Worm (Caenorhabditis elegans) whole organism, L3 larva: ENCODE data around the gene F55G11.8.
A peak's percentile ranks its signal among the peaks of the same experiment; 100 is the strongest.

Source experiments
- R02D3.7 ChIP-seq: fragments of 150-350 bp; optimal IDR thresholded peaks from 2 replicates; lab custom pipeline; 2014; ENCODE audit warnings: missing biosample characterization, missing genetic modification characterization
- ZK546.5 ChIP-seq: sonication (generic microtip); optimal IDR thresholded peaks from 2 replicates; lab custom pipeline; 2017; ENCODE audit warnings: missing biosample characterization, missing genetic modification characterization
- aly-2 ChIP-seq: fragments of 150-350 bp; optimal IDR thresholded peaks from 2 replicates; lab custom pipeline; 2014; ENCODE audit warnings: missing biosample characterization, missing genetic modification characterization
- ama-1 ChIP-seq: fragments of 150-350 bp; optimal IDR thresholded peaks from 2 replicates; lab custom pipeline; 2018
- ceh-16 ChIP-seq: sonication (generic microtip); optimal IDR thresholded peaks from 2 replicates; lab custom pipeline; 2017; ENCODE audit warnings: missing biosample characterization, missing genetic modification characterization
- ceh-9 ChIP-seq: sonication (generic microtip); optimal IDR thresholded peaks from 2 replicates; lab custom pipeline; 2018; ENCODE audit warnings: missing biosample characterization, missing genetic modification characterization
- daf-12 ChIP-seq: fragments of 150-350 bp; optimal IDR thresholded peaks from 2 replicates; lab custom pipeline; 2014; ENCODE audit warnings: missing biosample characterization, missing genetic modification reagents, missing genetic modification characterization
- egl-27 ChIP-seq: sonication (generic microtip); optimal IDR thresholded peaks from 4 replicates; lab custom pipeline; 2017; ENCODE audit warnings: missing biosample characterization, missing genetic modification reagents, missing genetic modification characterization
- egl-5 ChIP-seq: fragments of 150-350 bp; optimal IDR thresholded peaks from 2 replicates; lab custom pipeline; 2017; ENCODE audit warnings: missing biosample characterization, missing genetic modification reagents, missing genetic modification characterization, inconsistent platforms
- elt-2 ChIP-seq: sonication (generic microtip); optimal IDR thresholded peaks from 2 replicates; lab custom pipeline; 2016; ENCODE audit warnings: missing genetic modification reagents, mild to moderate bottlenecking, missing genetic modification characterization, missing compliant biosample characterization
- elt-3 ChIP-seq, 3 experiments: fragments of 150-350 bp in 1 of 3; sonication (generic microtip) in 2 of 3; optimal IDR thresholded peaks; 2 replicates in 2 of 3; 4 replicates in 1 of 3; lab custom pipeline; 2014 to 2017; ENCODE audit warnings: missing biosample characterization in 3 of 3, missing genetic modification characterization in 3 of 3
- eor-1 ChIP-seq, 2 experiments: fragments of 150-350 bp; optimal IDR thresholded peaks; 2 replicates each; lab custom pipeline; 2014 to 2018; ENCODE audit warnings: missing biosample characterization in 2 of 2, missing genetic modification characterization in 2 of 2
- fkh-10 ChIP-seq: sonication (generic microtip); optimal IDR thresholded peaks from 2 replicates; lab custom pipeline; 2017; ENCODE audit warnings: missing biosample characterization, missing genetic modification reagents, missing genetic modification characterization
- hmg-11 ChIP-seq: sonication (generic microtip); optimal IDR thresholded peaks from 2 replicates; lab custom pipeline; 2016; ENCODE audit warnings: missing genetic modification characterization, missing compliant biosample characterization
- lin-39 ChIP-seq: fragments of 150-350 bp; optimal IDR thresholded peaks from 2 replicates; lab custom pipeline; 2018; ENCODE audit warnings: missing biosample characterization, missing genetic modification reagents, missing genetic modification characterization
- lsy-12 ChIP-seq: sonication (generic microtip); optimal IDR thresholded peaks from 2 replicates; lab custom pipeline; 2016; ENCODE audit warnings: mild to moderate bottlenecking, missing genetic modification characterization, missing compliant biosample characterization
- mdl-1 ChIP-seq: fragments of 150-350 bp; optimal IDR thresholded peaks from 2 replicates; lab custom pipeline; 2014; ENCODE audit warnings: missing biosample characterization, missing genetic modification characterization
- mml-1 ChIP-seq: fragments of 150-350 bp; sonication (generic microtip); optimal IDR thresholded peaks from 3 replicates; lab custom pipeline; 2014; ENCODE audit warnings: missing biosample characterization, missing genetic modification characterization
- nfya-1 ChIP-seq: sonication (generic microtip); optimal IDR thresholded peaks from 2 replicates; lab custom pipeline; 2017; ENCODE audit warnings: missing genetic modification characterization, mild to moderate bottlenecking, missing compliant biosample characterization, antibody characterized with exemption, moderate library complexity; ENCODE audit not compliant: insufficient read depth
- nhr-11 ChIP-seq: fragments of 150-350 bp; optimal IDR thresholded peaks from 2 replicates; lab custom pipeline; 2014; ENCODE audit warnings: missing biosample characterization, missing genetic modification characterization
- nhr-12 ChIP-seq: fragments of 150-350 bp; optimal IDR thresholded peaks from 2 replicates; lab custom pipeline; 2014; ENCODE audit warnings: missing biosample characterization, missing genetic modification characterization
- nhr-23 ChIP-seq: fragments of 150-350 bp; optimal IDR thresholded peaks from 2 replicates; lab custom pipeline; 2014; ENCODE audit warnings: missing biosample characterization, missing genetic modification reagents, missing genetic modification characterization
- nhr-237 ChIP-seq: fragments of 150-350 bp; optimal IDR thresholded peaks from 2 replicates; lab custom pipeline; 2014; ENCODE audit warnings: missing biosample characterization, missing genetic modification characterization
- nhr-43 ChIP-seq: sonication (generic microtip); optimal IDR thresholded peaks from 2 replicates; lab custom pipeline; 2016; ENCODE audit warnings: mild to moderate bottlenecking, missing genetic modification characterization, missing compliant biosample characterization; ENCODE audit not compliant: poor library complexity, severe bottlenecking
- nhr-67 ChIP-seq: fragments of 150-350 bp; optimal IDR thresholded peaks from 2 replicates; lab custom pipeline; 2014; ENCODE audit warnings: missing biosample characterization, missing genetic modification characterization
- nhr-76 ChIP-seq: fragments of 150-350 bp; sonication (generic microtip); optimal IDR thresholded peaks from 5 replicates; lab custom pipeline; 2014; ENCODE audit warnings: missing biosample characterization, missing genetic modification characterization
- pha-4 ChIP-seq: fragments of 150-350 bp; optimal IDR thresholded peaks from 2 replicates; lab custom pipeline; 2014; ENCODE audit warnings: missing biosample characterization, missing genetic modification reagents, missing genetic modification characterization
- pqm-1 ChIP-seq: fragments of 150-350 bp; optimal IDR thresholded peaks from 2 replicates; lab custom pipeline; 2017; ENCODE audit warnings: missing biosample characterization, missing genetic modification characterization, inconsistent platforms
- skn-1 ChIP-seq: fragments of 150-350 bp; optimal IDR thresholded peaks from 2 replicates; lab custom pipeline; 2014; ENCODE audit warnings: missing biosample characterization, missing genetic modification characterization
- tbx-2 ChIP-seq: sonication (generic microtip); optimal IDR thresholded peaks from 2 replicates; lab custom pipeline; 2016; ENCODE audit warnings: mild to moderate bottlenecking, missing genetic modification characterization, missing compliant biosample characterization
- unc-39 ChIP-seq: sonication (generic microtip); optimal IDR thresholded peaks from 4 replicates; lab custom pipeline; 2017; ENCODE audit warnings: missing biosample characterization, missing genetic modification characterization
- unc-62 ChIP-seq: fragments of 150-350 bp; sonication (generic microtip); optimal IDR thresholded peaks from 4 replicates; lab custom pipeline; 2014; ENCODE audit warnings: missing biosample characterization, missing genetic modification reagents, missing genetic modification characterization
- zag-1 ChIP-seq: fragments of 150-350 bp; optimal IDR thresholded peaks from 2 replicates; lab custom pipeline; 2014; ENCODE audit warnings: missing biosample characterization, missing genetic modification characterization
- ztf-11 ChIP-seq: fragments of 150-350 bp; optimal IDR thresholded peaks from 2 replicates; lab custom pipeline; 2014; ENCODE audit warnings: missing biosample characterization, missing genetic modification characterization
- ztf-4 ChIP-seq: fragments of 150-350 bp; optimal IDR thresholded peaks from 2 replicates; lab custom pipeline; 2014; ENCODE audit warnings: missing biosample characterization, missing genetic modification characterization

F55G11.8 gene

ce11 chrIV:12921027-12921426, 41.6 kb upstream of the F55G11.8 start, which contains the start of gene C32H11.4:
Gene C32H11.4 (plus strand): TSS chrIV:12921264.
- peak; percentile 85 for TF ChIP-seq elt-2 (tag; lab: Kevin White, UChicago)
- peak; percentile 69 for TF ChIP-seq pqm-1 (tag; lab: Kevin White, UChicago)
- no peak for TF ChIP-seq nhr-12 (tag; lab: Kevin White, UChicago)

ce11 chrIV:12924332-12924731, 38.3 kb upstream of the F55G11.8 start, which contains the start of gene srlf-4:
Gene srlf-4 (minus strand): TSS chrIV:12924432.
- TF ChIP-seq tbx-2 (no peak), pha-4 (tag; lab: Kevin White, UChicago) (no peak)
- TF ChIP-seq, all 47 proteins: peak for 0

ce11 chrIV:12926639-12927038, 36.0 kb upstream of the F55G11.8 start, which contains the start of gene srlf-5:
Gene srlf-5 (minus strand): TSS chrIV:12926739.
- TF ChIP-seq mml-1 (tag; lab: Kevin White, UChicago) (no peak), zag-1 (tag; lab: Kevin White, UChicago) (no peak), fkh-10 (GFP tag; lab: Kevin White, UChicago) (no peak), ceh-9 (tag; lab: Kevin White, UChicago) (no peak), nhr-237 (tag; lab: Kevin White, UChicago) (no peak), nhr-43 (no peak), eor-1 (tag; optimal IDR thresholded peaks at IDR 0.05; lab: Kevin White, UChicago) (no peak), nhr-23 (tag; lab: Kevin White, UChicago) (no peak), nhr-12 (tag; lab: Kevin White, UChicago) (no peak), daf-12 (no peak), nhr-76 (tag; lab: Kevin White, UChicago) (no peak), ceh-16 (tag; lab: Kevin White, UChicago) (no peak), nhr-11 (tag; lab: Kevin White, UChicago) (no peak)
- TF ChIP-seq, all 47 proteins: peak for 0

- TF ChIP-seq skn-1 (no peak), nhr-12 (tag; lab: Kevin White, UChicago) (no peak), elt-3 (tag; optimal IDR thresholded peaks at IDR 0.05; lab: Kevin White, UChicago) (no peak), egl-5 (tag; lab: Kevin White, UChicago) (no peak), elt-2 (tag; lab: Kevin White, UChicago) (peak; percentile 98), ztf-11 (tag; lab: Kevin White, UChicago) (no peak), nhr-67 (no peak), ama-1 (no peak), R02D3.7 (no peak), ZK546.5 (no peak), unc-62 (GFP tag; lab: Kevin White, UChicago) (no peak), mdl-1 (tag; lab: Kevin White, UChicago) (no peak), nfya-1 (tag; lab: Kevin White, UChicago) (peak; percentile 8), nhr-43 (no peak), lsy-12 (no peak), lin-39 (tag; lab: Kevin White, UChicago) (no peak), tbx-2 (no peak), nhr-23 (tag; lab: Kevin White, UChicago) (no peak), egl-27 (tag; lab: Kevin White, UChicago) (no peak), ztf-4 (no peak), unc-39 (tag; lab: Kevin White, UChicago) (no peak), hmg-11 (tag; lab: Kevin White, UChicago) (no peak), pha-4 (tag; lab: Kevin White, UChicago) (no peak), daf-12 (no peak), fkh-10 (GFP tag; lab: Kevin White, UChicago) (no peak), ceh-16 (tag; lab: Kevin White, UChicago) (no peak), pqm-1 (tag; lab: Kevin White, UChicago) (peak; percentile 49)
Observed at ce11 chrIV:12936221-12936776, 26.3 kb upstream of the F55G11.8 start, which contains the start of the genes cld-1 and dod-21. Gene cld-1 (minus strand): TSS chrIV:12936271. Gene dod-21 (plus strand): TSS chrIV:12936738.

ce11 chrIV:12941254-12941653, 21.4 kb upstream of the F55G11.8 start, which contains the start of gene dod-24:
Gene dod-24 (minus strand): TSS chrIV:12941354.
- no peak for TF ChIP-seq daf-12
- TF ChIP-seq elt-2 (tag; lab: Kevin White, UChicago): peak; percentile 5
- no peak for TF ChIP-seq aly-2 (tag; lab: Kevin White, UChicago)
